Worm (Caenorhabditis elegans) whole organism, L4 larva: ENCODE results near the gene Y57G11C.8.
A peak's percentile ranks its signal among the peaks of the same experiment; 100 is the strongest.

ENCODE experiments used
- F26F4.8 ChIP-seq: fragments of 200-800 bp; sonication (Bioruptor generic); conservative IDR thresholded peaks from 2 replicates; pipeline ENCODE4 v1.3.6; 2022; ENCODE audit warnings: missing genetic modification characterization, missing compliant biosample characterization
- F37D6.2 ChIP-seq: sonication (generic microtip); optimal IDR thresholded peaks from 2 replicates; lab custom pipeline; 2016; ENCODE audit warnings: mild to moderate bottlenecking, missing genetic modification characterization, missing compliant biosample characterization
- R02D3.7 ChIP-seq: fragments of 150-350 bp; sonication (generic microtip); optimal IDR thresholded peaks from 3 replicates; lab custom pipeline; 2014; ENCODE audit warnings: missing biosample characterization, missing genetic modification characterization
- T26A8.4 ChIP-seq: fragments of 200-800 bp; sonication (Bioruptor generic); IDR thresholded peaks from 2 replicates; pipeline ENCODE4 v1.3.6; 2022; ENCODE audit warnings: missing genetic modification characterization, missing compliant biosample characterization
- Y105C5A.15 ChIP-seq: fragments of 200-800 bp; sonication (Bioruptor generic); IDR thresholded peaks from 2 replicates; pipeline ENCODE4 v1.3.6; 2022; ENCODE audit warnings: missing genetic modification characterization, missing compliant biosample characterization
- Y48G9A.11 ChIP-seq: fragments of 200-800 bp; sonication (Bioruptor generic); IDR thresholded peaks from 2 replicates; pipeline ENCODE4 v1.3.6; 2022; ENCODE audit warnings: missing genetic modification reagents, missing genetic modification characterization, missing compliant biosample characterization
- aha-1 ChIP-seq: fragments of 150-350 bp; peaks from one replicate; lab custom pipeline; 2014; ENCODE audit warnings: missing biosample characterization, missing genetic modification characterization
- aly-2 ChIP-seq: sonication (generic microtip); optimal IDR thresholded peaks from 2 replicates; lab custom pipeline; 2018; ENCODE audit warnings: missing biosample characterization, missing genetic modification characterization
- ama-1 ChIP-seq: fragments of 150-350 bp; optimal IDR thresholded peaks from 2 replicates; lab custom pipeline; 2014; ENCODE audit warnings: inconsistent platforms, mixed read lengths
- arid-1 ChIP-seq: fragments of 200-800 bp; sonication (Bioruptor generic); conservative IDR thresholded peaks from 2 replicates; pipeline ENCODE4 v1.3.6; 2022; ENCODE audit warnings: missing genetic modification reagents, missing genetic modification characterization, missing compliant biosample characterization
- attf-4 ChIP-seq: sonication (generic microtip); optimal IDR thresholded peaks from 3 replicates; lab custom pipeline; 2017; ENCODE audit warnings: missing biosample characterization, missing genetic modification characterization
- ceh-28 ChIP-seq: fragments of 150-350 bp; optimal IDR thresholded peaks from 2 replicates; lab custom pipeline; 2014; ENCODE audit warnings: missing biosample characterization, missing genetic modification reagents, missing genetic modification characterization
- ceh-62 ChIP-seq: sonication (generic microtip); optimal IDR thresholded peaks from 2 replicates; lab custom pipeline; 2017; ENCODE audit warnings: missing biosample characterization, missing genetic modification characterization
- ceh-82 ChIP-seq: sonication (generic microtip); optimal IDR thresholded peaks from 2 replicates; lab custom pipeline; 2017; ENCODE audit warnings: missing biosample characterization, missing genetic modification characterization
- ces-1 ChIP-seq: fragments of 150-350 bp; sonication (generic microtip); optimal IDR thresholded peaks from 4 replicates; lab custom pipeline; 2014; ENCODE audit warnings: missing biosample characterization, missing genetic modification reagents, missing genetic modification characterization
- ctbp-1 ChIP-seq: fragments of 200-800 bp; sonication (Bioruptor generic); IDR thresholded peaks from 2 replicates; pipeline ENCODE4 v1.3.6; 2022; ENCODE audit warnings: missing genetic modification reagents, missing genetic modification characterization, missing compliant biosample characterization
- daf-16 ChIP-seq, 3 experiments: sonication (generic microtip); optimal IDR thresholded peaks; 2 replicates each; lab custom pipeline; 2016 to 2017; ENCODE audit warnings: missing genetic modification characterization in 3 of 3, missing genetic modification reagents in 3 of 3, mild to moderate bottlenecking in 2 of 3, missing compliant biosample characterization in 2 of 3, missing biosample characterization in 1 of 3, moderate library complexity in 1 of 3
- daf-8 ChIP-seq: fragments of 200-800 bp; sonication (Bioruptor generic); IDR thresholded peaks from 2 replicates; pipeline ENCODE4 v1.3.6; 2022; ENCODE audit warnings: missing genetic modification characterization, missing compliant biosample characterization
- dmd-8 ChIP-seq: fragments of 200-800 bp; sonication (Bioruptor generic); IDR thresholded peaks from 2 replicates; pipeline ENCODE4 v1.3.6; 2022; ENCODE audit warnings: missing genetic modification characterization, missing compliant biosample characterization
- dmd-9 ChIP-seq: fragments of 200-800 bp; sonication (Bioruptor generic); IDR thresholded peaks from 2 replicates; pipeline ENCODE4 v1.3.6; 2022; ENCODE audit warnings: missing genetic modification reagents, missing genetic modification characterization, missing compliant biosample characterization
- dpl-1 ChIP-seq: fragments of 150-350 bp; optimal IDR thresholded peaks from 2 replicates; lab custom pipeline; 2014; ENCODE audit warnings: missing biosample characterization, missing genetic modification reagents, missing genetic modification characterization
- dve-1 ChIP-seq: sonication (generic microtip); optimal IDR thresholded peaks from 2 replicates; lab custom pipeline; 2017; ENCODE audit warnings: antibody characterized with exemption, mild to moderate bottlenecking, missing genetic modification characterization, missing compliant biosample characterization; ENCODE audit not compliant: insufficient read depth
- egl-43 ChIP-seq: fragments of 200-800 bp; sonication (Bioruptor generic); IDR thresholded peaks from 2 replicates; pipeline ENCODE4 v1.3.6; 2022; ENCODE audit warnings: missing genetic modification reagents, missing genetic modification characterization, missing compliant biosample characterization
- lin-15B ChIP-seq: fragments of 150-350 bp; sonication (generic microtip); optimal IDR thresholded peaks from 3 replicates; lab custom pipeline; 2014; ENCODE audit warnings: missing biosample characterization, missing genetic modification characterization
- lin-29 ChIP-seq: fragments of 200-800 bp; sonication (Bioruptor generic); IDR thresholded peaks from 2 replicates; pipeline ENCODE4 v1.3.6; 2022; ENCODE audit warnings: missing genetic modification reagents, missing genetic modification characterization, missing compliant biosample characterization
- lin-38 ChIP-seq: fragments of 200-800 bp; sonication (Bioruptor generic); IDR thresholded peaks from 2 replicates; pipeline ENCODE4 v1.3.6; 2022; ENCODE audit warnings: missing genetic modification reagents, missing genetic modification characterization, missing compliant biosample characterization
- lin-39 ChIP-seq: fragments of 150-350 bp; optimal IDR thresholded peaks from 2 replicates; lab custom pipeline; 2014; ENCODE audit warnings: missing biosample characterization, missing genetic modification reagents, missing genetic modification characterization
- lsy-2 ChIP-seq, 2 experiments: fragments of 150-350 bp in 1 of 2; sonication (generic microtip) in 1 of 2; optimal IDR thresholded peaks; 2 replicates each; lab custom pipeline; 2014 to 2017; ENCODE audit warnings: missing biosample characterization in 2 of 2, missing genetic modification characterization in 2 of 2
- mep-1 ChIP-seq: fragments of 150-350 bp; sonication (generic microtip); optimal IDR thresholded peaks from 3 replicates; lab custom pipeline; 2014; ENCODE audit warnings: missing biosample characterization, missing genetic modification characterization
- mxl-3 ChIP-seq: fragments of 200-800 bp; sonication (Bioruptor generic); optimal IDR thresholded peaks from 2 replicates; lab custom pipeline; 2018; ENCODE audit warnings: mild to moderate bottlenecking, missing genetic modification characterization, missing compliant biosample characterization
- nhr-111 ChIP-seq: fragments of 200-800 bp; sonication (Bioruptor generic); optimal IDR thresholded peaks from 2 replicates; lab custom pipeline; 2018; ENCODE audit warnings: mild to moderate bottlenecking, missing genetic modification characterization, missing compliant biosample characterization
- nhr-28 ChIP-seq: fragments of 150-350 bp; optimal IDR thresholded peaks from 2 replicates; lab custom pipeline; 2014; ENCODE audit warnings: missing biosample characterization, missing genetic modification characterization
- nhr-41 ChIP-seq: fragments of 200-800 bp; sonication (Bioruptor generic); IDR thresholded peaks from 2 replicates; pipeline ENCODE4 v1.3.6; 2022; ENCODE audit warnings: missing genetic modification reagents, missing genetic modification characterization, missing compliant biosample characterization
- nhr-77 ChIP-seq: fragments of 150-350 bp; optimal IDR thresholded peaks from 2 replicates; lab custom pipeline; 2014; ENCODE audit warnings: missing biosample characterization, missing genetic modification characterization
- pha-4 ChIP-seq, 2 experiments: fragments of 150-350 bp in 1 of 2; fragments of 200-800 bp in 1 of 2; sonication (Bioruptor generic) in 1 of 2; IDR thresholded peaks in 1 of 2; optimal IDR thresholded peaks in 1 of 2; 2 replicates each; pipeline versions ENCODE4 v1.3.6 to Lab custom; 2014 to 2022; ENCODE audit warnings: missing genetic modification characterization in 2 of 2, missing genetic modification reagents in 2 of 2, missing biosample characterization in 1 of 2, missing compliant biosample characterization in 1 of 2
- php-3 ChIP-seq: fragments of 200-800 bp; sonication (Bioruptor generic); IDR thresholded peaks from 2 replicates; pipeline ENCODE4 v1.3.6; 2022; ENCODE audit warnings: missing genetic modification reagents, missing genetic modification characterization, missing compliant biosample characterization
- pqm-1 ChIP-seq: sonication (generic microtip); optimal IDR thresholded peaks from 2 replicates; lab custom pipeline; 2017; ENCODE audit warnings: missing biosample characterization, missing genetic modification characterization
- saeg-2 ChIP-seq: fragments of 200-800 bp; sonication (Bioruptor generic); IDR thresholded peaks from 2 replicates; pipeline ENCODE4 v1.3.6; 2022; ENCODE audit warnings: missing genetic modification reagents, missing genetic modification characterization, missing compliant biosample characterization
- set-16 ChIP-seq: fragments of 200-800 bp; sonication (Bioruptor generic); IDR thresholded peaks from 2 replicates; pipeline ENCODE4 v1.3.6; 2022; ENCODE audit warnings: missing genetic modification reagents, missing genetic modification characterization, missing compliant biosample characterization
- skn-1 ChIP-seq: fragments of 150-350 bp; optimal IDR thresholded peaks from 2 replicates; lab custom pipeline; 2014; ENCODE audit warnings: missing biosample characterization, missing genetic modification characterization
- snpc-4 ChIP-seq: fragments of 150-350 bp; optimal IDR thresholded peaks from 2 replicates; lab custom pipeline; 2014; ENCODE audit warnings: missing biosample characterization, missing genetic modification characterization
- spr-1 ChIP-seq: sonication (generic microtip); optimal IDR thresholded peaks from 2 replicates; lab custom pipeline; 2016; ENCODE audit warnings: mild to moderate bottlenecking, missing genetic modification characterization, missing compliant biosample characterization
- tra-1 ChIP-seq: fragments of 200-800 bp; sonication (Bioruptor generic); IDR thresholded peaks from 2 replicates; pipeline ENCODE4 v1.3.6; 2022; ENCODE audit warnings: missing genetic modification reagents, missing genetic modification characterization, missing compliant biosample characterization
- unc-130 ChIP-seq: sonication (generic microtip); optimal IDR thresholded peaks from 2 replicates; lab custom pipeline; 2016; ENCODE audit warnings: missing genetic modification reagents, missing genetic modification characterization, missing compliant biosample characterization
- unc-62 ChIP-seq, 3 experiments: fragments of 150-350 bp in 1 of 3; sonication (generic microtip); optimal IDR thresholded peaks in 2 of 3; peaks in 1 of 3; 1 replicate in 1 of 3; 2 replicates in 2 of 3; lab custom pipeline; 2014 to 2017; ENCODE audit warnings: missing biosample characterization in 3 of 3, missing genetic modification characterization in 3 of 3, missing genetic modification reagents in 3 of 3, missing genotype in 1 of 3
- zag-1 ChIP-seq: fragments of 150-350 bp; optimal IDR thresholded peaks from 2 replicates; lab custom pipeline; 2014; ENCODE audit warnings: missing biosample characterization, missing genetic modification characterization
- zfp-2 ChIP-seq: sonication (generic microtip); optimal IDR thresholded peaks from 2 replicates; lab custom pipeline; 2016; ENCODE audit warnings: mild to moderate bottlenecking, missing genetic modification characterization, missing compliant biosample characterization
- zip-11 ChIP-seq: fragments of 200-800 bp; sonication (Bioruptor generic); IDR thresholded peaks from 2 replicates; pipeline ENCODE4 v1.3.6; 2022; ENCODE audit warnings: missing genetic modification characterization, missing compliant biosample characterization
- ztf-7 ChIP-seq: fragments of 150-350 bp; optimal IDR thresholded peaks from 2 replicates; lab custom pipeline; 2014; ENCODE audit warnings: missing biosample characterization, missing genetic modification characterization

Gene Y57G11C.8

DNA sequence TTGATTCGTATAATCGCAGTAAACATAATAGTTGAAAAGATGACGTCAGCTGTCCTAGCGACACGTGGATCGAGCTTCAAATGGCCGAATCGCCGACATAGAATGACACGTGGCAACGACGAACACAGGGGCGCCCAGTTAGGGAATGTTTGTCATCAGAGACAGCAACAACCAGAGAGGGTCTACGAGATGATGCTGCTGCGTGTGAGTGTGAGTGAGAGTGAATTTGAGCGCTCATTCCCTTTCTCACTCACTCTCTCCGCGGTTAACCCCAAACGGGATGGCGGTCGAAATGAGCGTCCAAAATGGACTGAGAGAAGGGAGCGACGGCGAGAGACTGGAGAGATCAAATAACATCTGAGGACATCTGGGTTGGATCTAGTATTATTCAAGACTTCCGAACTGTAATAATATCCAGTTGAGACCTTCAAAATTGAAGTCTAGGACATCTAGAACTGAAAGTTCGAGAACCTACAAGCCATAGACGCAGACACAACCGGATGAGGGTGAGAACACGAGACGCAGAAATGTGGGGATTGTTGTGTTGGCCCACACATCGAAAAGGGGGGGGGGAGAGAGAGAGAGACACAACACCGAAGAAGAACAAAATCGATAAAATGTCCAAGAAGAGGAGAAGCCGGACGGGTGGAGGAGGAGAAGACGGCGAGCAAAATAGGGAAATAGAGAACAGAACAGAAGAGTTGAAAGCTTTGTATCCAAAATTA, 12.4 kb downstream of the Y57G11C.8 start (continued):
- TF ChIP-seq aly-2 (tag; lab: Kevin White, UChicago) (no peak), Y48G9A.11 (GFP tag; lab: Robert Waterston, UW) (no peak), F37D6.2 (tag; lab: Kevin White, UChicago) (peak; percentile 52), lin-29 (no peak), lin-39 (tag; lab: Kevin White, UChicago) (no peak), aha-1 (tag; lab: Kevin White, UChicago) (peak; percentile 99), nhr-77 (peak; percentile 69), mep-1 (tag; lab: Kevin White, UChicago) (peak; percentile 89), arid-1 (GFP tag; lab: Robert Waterston, UW) (0 out of 2 replicates have a peak, but pooled peaks have one; percentile 7), unc-62 (GFP tag; optimal IDR thresholded peaks at IDR 0.05 in 1 of 2; lab: Kevin White, UChicago) (peak in 1 of 2 experiments; percentile 69), unc-62 (tag; optimal IDR thresholded peaks at IDR 0.05; lab: Kevin White, UChicago) (no peak), pqm-1 (no peak), F26F4.8 (GFP tag; lab: Robert Waterston, UW) (no peak), lin-38 (GFP tag; lab: Robert Waterston, UW) (peak; percentile 40; the same call in 1 of the 2 replicates), egl-43 (GFP tag; lab: Robert Waterston, UW) (0 out of 2 replicates have a peak, but pooled peaks have one; percentile 15), attf-4 (tag; lab: Kevin White, UChicago) (no peak), nhr-111 (GFP tag; lab: Kevin White, UChicago) (no peak), nhr-28 (tag; lab: Kevin White, UChicago) (peak; percentile 53), dmd-9 (GFP tag; lab: Robert Waterston, UW) (no peak), spr-1 (no peak), zfp-2 (tag; lab: Kevin White, UChicago) (no peak), daf-8 (GFP tag; lab: Robert Waterston, UW) (no peak), unc-130 (no peak), ceh-62 (no peak), dve-1 (peak; percentile 59), dmd-8 (no peak), saeg-2 (GFP tag; lab: Robert Waterston, UW) (0 out of 2 replicates have a peak, but pooled peaks have one; percentile 5), ctbp-1 (GFP tag; lab: Robert Waterston, UW) (0 out of 2 replicates have a peak, but pooled peaks have one; percentile 46), set-16 (GFP tag; lab: Robert Waterston, UW) (peak; percentile 46), dpl-1 (GFP tag; lab: Kevin White, UChicago) (peak; percentile 42), zip-11 (GFP tag; lab: Robert Waterston, UW) (no peak), T26A8.4 (GFP tag; lab: Robert Waterston, UW) (0 out of 2 replicates have a peak, but pooled peaks have one; percentile 7), R02D3.7 (tag; lab: Kevin White, UChicago) (no peak), zag-1 (no peak), php-3 (GFP tag; lab: Robert Waterston, UW) (no peak), ces-1 (GFP tag; lab: Kevin White, UChicago) (no peak), ztf-7 (tag; lab: Kevin White, UChicago) (no peak), mxl-3 (GFP tag; lab: Kevin White, UChicago) (peak; percentile 93), lsy-2 (tag; optimal IDR thresholded peaks at IDR 0.05; lab: Kevin White, UChicago) (peak; percentile 49 to 68), ceh-28 (tag; lab: Kevin White, UChicago) (peak; percentile 70), pha-4 (GFP tag; IDR thresholded peaks at IDR 0.05; lab: Robert Waterston, UW) (peak; percentile 14; the same call in 1 of the 2 replicates), pha-4 (tag; optimal IDR thresholded peaks at IDR 0.05; lab: Kevin White, UChicago) (no peak), ama-1 (lab: Kevin White, UChicago) (peak; percentile 71), ceh-82 (tag; lab: Kevin White, UChicago) (no peak), tra-1 (GFP tag; lab: Robert Waterston, UW) (no peak), skn-1 (tag; lab: Kevin White, UChicago) (no peak), nhr-41 (GFP tag; lab: Robert Waterston, UW) (no peak), lin-15B (tag; lab: Kevin White, UChicago) (no peak), snpc-4 (no peak), daf-16 (GFP tag; optimal IDR thresholded peaks at IDR 0.05; lab: Kevin White, UChicago) (no peak), daf-16 (tag; optimal IDR thresholded peaks at IDR 0.05; lab: Kevin White, UChicago) (peak; percentile 85), Y105C5A.15 (no peak)
